Fruit fly (Drosophila melanogaster): ENCODE results near the gene CG6425.
A peak's percentile ranks its signal among the peaks of the same experiment; 100 is the strongest.

Gene CG6425

DNA sequence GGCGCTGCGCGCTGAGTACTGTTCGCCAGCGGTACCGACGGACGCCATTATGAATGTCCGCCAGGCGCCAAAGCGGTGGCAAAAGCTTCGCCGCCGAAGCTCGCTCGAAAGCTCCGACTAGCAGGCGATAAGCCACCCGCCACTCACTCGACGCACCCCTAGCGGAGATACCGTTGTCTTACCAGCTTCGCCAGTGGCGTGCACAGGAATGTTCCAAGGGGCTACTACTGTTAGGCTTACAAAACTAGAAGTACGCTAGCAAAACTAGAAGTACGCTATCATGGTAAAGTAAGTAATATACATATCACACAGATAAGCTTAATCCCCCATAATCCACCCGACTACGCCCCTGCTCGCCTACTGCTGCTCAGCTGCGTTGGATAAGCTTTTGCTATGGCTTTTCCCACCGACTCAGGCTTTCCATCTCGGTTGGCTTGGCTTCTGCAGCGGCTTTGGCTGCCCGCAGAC, 3.0 kb downstream of the CG6425 start, which contains the start of gene amon (continued):
- peak; percentile 96 for TF ChIP-seq dac (GFP tag; optimal IDR thresholded peaks at IDR 0.05)
- peak; percentile 96 for TF ChIP-seq CG10669 (GFP tag; optimal IDR thresholded peaks at IDR 0.05)
- TF ChIP-seq Hr4 (GFP tag; optimal IDR thresholded peaks at IDR 0.05), result peak; percentile 97
- peak; percentile 96 for TF ChIP-seq CG3032 (tag; optimal IDR thresholded peaks at IDR 0.05)
- TF ChIP-seq eg (GFP tag; IDR thresholded peaks at IDR 0.05), result peak; percentile 99
- TF ChIP-seq Hr39 (GFP tag; optimal IDR thresholded peaks at IDR 0.05), result peak; percentile 96
- TF ChIP-seq CG11762 (GFP tag; optimal IDR thresholded peaks at IDR 0.05; ENCODE audit: insufficient read depth), result peak; percentile 94
- TF ChIP-seq Sox102F (GFP tag; optimal IDR thresholded peaks at IDR 0.05), result peak; percentile 93

dm6 chr3R:26704310-26704709, 12.9 kb downstream of the CG6425 start:
- no peak for TF ChIP-seq Lpt (GFP tag; optimal IDR thresholded peaks at IDR 0.05)

DNA sequence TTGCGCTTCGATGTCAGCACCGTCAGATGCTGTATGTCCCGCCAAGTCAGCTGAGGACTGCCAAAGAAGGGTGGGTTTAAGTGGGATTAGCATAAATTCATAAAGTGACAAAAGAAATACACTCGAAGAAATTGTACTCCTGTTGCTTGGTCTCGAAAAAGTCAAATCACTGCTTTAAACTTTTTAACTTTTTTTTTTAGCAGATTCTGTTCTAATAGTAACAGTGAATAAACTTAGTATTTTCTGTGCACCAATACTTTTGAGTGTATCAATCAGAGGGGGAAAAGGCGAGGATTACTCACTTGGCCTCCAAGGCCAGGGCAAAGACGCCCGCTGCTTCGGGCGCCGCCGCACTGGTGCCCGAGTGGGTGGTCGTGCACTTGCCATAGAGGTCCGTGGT, 17.1 kb downstream of the CG6425 start:
- TF ChIP-seq CG16779 (tag; optimal IDR thresholded peaks at IDR 0.05) (no peak), CG32006 (GFP tag; optimal IDR thresholded peaks at IDR 0.05) (no peak), Smox (GFP tag; optimal IDR thresholded peaks at IDR 0.05) (no peak), Sox15 (GFP tag; optimal IDR thresholded peaks at IDR 0.05) (no peak), Met (GFP tag; optimal IDR thresholded peaks at IDR 0.05) (no peak), Gug (GFP tag; IDR thresholded peaks at IDR 0.05) (no peak), vri (GFP tag; optimal IDR thresholded peaks at IDR 0.05) (no peak), CG1621 (tag; optimal IDR thresholded peaks at IDR 0.05) (no peak), CG10631 (GFP tag; optimal IDR thresholded peaks at IDR 0.05) (no peak), dac (GFP tag; optimal IDR thresholded peaks at IDR 0.05) (no peak), fd59A (GFP tag; optimal IDR thresholded peaks at IDR 0.05) (no peak)

- TF ChIP-seq Sox14 (GFP tag; optimal IDR thresholded peaks at IDR 0.05), result no peak
- no peak for TF ChIP-seq Gug (GFP tag; IDR thresholded peaks at IDR 0.05)
- no peak for TF ChIP-seq CG34406 (GFP tag; optimal IDR thresholded peaks at IDR 0.05)
- TF ChIP-seq Hr38 (GFP tag; optimal IDR thresholded peaks at IDR 0.05), result no peak
- TF ChIP-seq CG10669 (GFP tag; optimal IDR thresholded peaks at IDR 0.05), result no peak
- TF ChIP-seq CG6276 (GFP tag; optimal IDR thresholded peaks at IDR 0.05), result no peak
- no peak for TF ChIP-seq spab (GFP tag; optimal IDR thresholded peaks at IDR 0.05)
- no peak for TF ChIP-seq Blimp-1 (GFP tag; optimal IDR thresholded peaks at IDR 0.05)
- TF ChIP-seq CG15336 (GFP tag; IDR thresholded peaks at IDR 0.05), result no peak
- TF ChIP-seq CG32006 (GFP tag; optimal IDR thresholded peaks at IDR 0.05), result no peak
- no peak for TF ChIP-seq CG31627 (GFP tag; optimal IDR thresholded peaks at IDR 0.05)
Measured at dm6 chr3R:26693490-26693889, 23.7 kb downstream of the CG6425 start, which contains the start of gene TwdlQ. Gene TwdlQ (minus strand): TSS chr3R:26693590.

dm6 chr3R:26690197-26690596, 27.0 kb downstream of the CG6425 start:
- no peak for TF ChIP-seq OdsH (GFP tag; optimal IDR thresholded peaks at IDR 0.05)
- no peak for TF ChIP-seq CG11902 (GFP tag; optimal IDR thresholded peaks at IDR 0.05)
- TF ChIP-seq lz (GFP tag; optimal IDR thresholded peaks at IDR 0.05), result no peak
- TF ChIP-seq fkh (GFP tag; optimal IDR thresholded peaks at IDR 0.05), result no peak
- TF ChIP-seq Sox15 (GFP tag; optimal IDR thresholded peaks at IDR 0.05), result no peak
- TF ChIP-seq dac (GFP tag; optimal IDR thresholded peaks at IDR 0.05), result no peak
- no peak for TF ChIP-seq CG6163 (GFP tag; IDR thresholded peaks at IDR 0.05)
- TF ChIP-seq CG8319 (GFP tag; optimal IDR thresholded peaks at IDR 0.05), result no peak
- no peak for TF ChIP-seq CG7368 (GFP tag; optimal IDR thresholded peaks at IDR 0.05)
- TF ChIP-seq spab (GFP tag; optimal IDR thresholded peaks at IDR 0.05), result no peak
- no peak for TF ChIP-seq achi (GFP tag; optimal IDR thresholded peaks at IDR 0.05)
- no peak for TF ChIP-seq CG6792 (GFP tag; optimal IDR thresholded peaks at IDR 0.05)
- no peak for TF ChIP-seq Hr4 (GFP tag; optimal IDR thresholded peaks at IDR 0.05)
- TF ChIP-seq Hr39 (GFP tag; optimal IDR thresholded peaks at IDR 0.05), result no peak

Measured in whole organism, prepupa.